Worm (Caenorhabditis elegans) whole organism, mixed stage, embryonic: ENCODE results near the gene C07G2.5.

Experiments
- M03D4.4 ChIP-seq: sonication (generic microtip); optimal IDR thresholded peaks from 2 replicates; lab custom pipeline; 2017; ENCODE audit warnings: mild to moderate bottlenecking, missing genetic modification characterization, missing compliant biosample characterization
- bed-3 ChIP-seq: fragments of 200-800 bp; sonication (Bioruptor generic); optimal IDR thresholded peaks from 3 replicates; lab custom pipeline; 2018; ENCODE audit warnings: mild to moderate bottlenecking, missing genetic modification characterization, moderate library complexity, missing compliant biosample characterization
- blmp-1 ChIP-seq: fragments of 150-350 bp; optimal IDR thresholded peaks from 2 replicates; lab custom pipeline; 2014; ENCODE audit warnings: missing biosample characterization, missing genetic modification characterization
- ceh-43 ChIP-seq: fragments of 200-800 bp; sonication (Bioruptor generic); optimal IDR thresholded peaks from 2 replicates; lab custom pipeline; 2018; ENCODE audit warnings: mild to moderate bottlenecking, missing genetic modification characterization, moderate library complexity, missing compliant biosample characterization
- ceh-83 ChIP-seq: fragments of 200-800 bp; sonication (Bioruptor generic); optimal IDR thresholded peaks from 2 replicates; lab custom pipeline; 2018; ENCODE audit warnings: mild to moderate bottlenecking, missing genetic modification characterization, missing compliant biosample characterization
- ces-1 ChIP-seq: fragments of 150-350 bp; optimal IDR thresholded peaks from 2 replicates; lab custom pipeline; 2014; ENCODE audit warnings: missing biosample characterization, missing genetic modification reagents, missing genetic modification characterization
- cnd-1 ChIP-seq: fragments of 200-800 bp; sonication (Bioruptor generic); optimal IDR thresholded peaks from 2 replicates; lab custom pipeline; 2018; ENCODE audit warnings: mild to moderate bottlenecking, missing genetic modification characterization, missing compliant biosample characterization
- drap-1 ChIP-seq: fragments of 200-800 bp; sonication (Bioruptor generic); optimal IDR thresholded peaks from 3 replicates; lab custom pipeline; 2018; ENCODE audit warnings: mild to moderate bottlenecking, missing genetic modification characterization, missing compliant biosample characterization
- elt-1 ChIP-seq: sonication (generic microtip); optimal IDR thresholded peaks from 2 replicates; lab custom pipeline; 2017; ENCODE audit warnings: missing genetic modification characterization, mild to moderate bottlenecking, missing compliant biosample characterization, antibody characterized with exemption, moderate library complexity, borderline replicate concordance; ENCODE audit not compliant: insufficient read depth
- elt-3 ChIP-seq: fragments of 150-350 bp; optimal IDR thresholded peaks from 2 replicates; lab custom pipeline; 2014; ENCODE audit warnings: missing biosample characterization, missing genetic modification characterization
- flh-1 ChIP-seq: fragments of 200-800 bp; sonication (Bioruptor generic); optimal IDR thresholded peaks from 2 replicates; lab custom pipeline; 2018; ENCODE audit warnings: mild to moderate bottlenecking, missing genetic modification characterization, moderate library complexity, missing compliant biosample characterization
- ham-2 ChIP-seq: fragments of 200-800 bp; sonication (Bioruptor generic); optimal IDR thresholded peaks from 2 replicates; lab custom pipeline; 2018; ENCODE audit warnings: mild to moderate bottlenecking, missing genetic modification characterization, missing compliant biosample characterization
- hlh-1 ChIP-seq: fragments of 150-350 bp; optimal IDR thresholded peaks from 2 replicates; lab custom pipeline; 2014; ENCODE audit warnings: missing biosample characterization, missing genetic modification reagents, missing genetic modification characterization
- lin-13 ChIP-seq: fragments of 150-350 bp; optimal IDR thresholded peaks from 2 replicates; lab custom pipeline; 2014; ENCODE audit warnings: missing biosample characterization, missing genetic modification characterization
- lin-32 ChIP-seq: fragments of 200-800 bp; sonication (Bioruptor generic); optimal IDR thresholded peaks from 2 replicates; lab custom pipeline; 2018; ENCODE audit warnings: mild to moderate bottlenecking, missing genetic modification characterization, missing compliant biosample characterization
- lsy-2 ChIP-seq: fragments of 150-350 bp; optimal IDR thresholded peaks from 2 replicates; lab custom pipeline; 2014; ENCODE audit warnings: missing biosample characterization, missing genetic modification characterization
- mab-5 ChIP-seq: fragments of 150-350 bp; optimal IDR thresholded peaks from 2 replicates; lab custom pipeline; 2014; ENCODE audit warnings: missing biosample characterization, missing genetic modification characterization
- mep-1 ChIP-seq: fragments of 150-350 bp; optimal IDR thresholded peaks from 2 replicates; lab custom pipeline; 2017; ENCODE audit warnings: missing biosample characterization, missing genetic modification reagents, missing genetic modification characterization, inconsistent platforms
- mls-2 ChIP-seq: sonication (generic microtip); optimal IDR thresholded peaks from 2 replicates; lab custom pipeline; 2016; ENCODE audit warnings: mild to moderate bottlenecking, missing genetic modification characterization, moderate library complexity, missing compliant biosample characterization
- nhr-12 ChIP-seq: fragments of 150-350 bp; optimal IDR thresholded peaks from 2 replicates; lab custom pipeline; 2014; ENCODE audit warnings: missing biosample characterization, missing genetic modification characterization
- nhr-2 ChIP-seq: fragments of 150-350 bp; optimal IDR thresholded peaks from 2 replicates; lab custom pipeline; 2014; ENCODE audit warnings: missing biosample characterization, missing genetic modification characterization
- nhr-28 ChIP-seq: fragments of 150-350 bp; optimal IDR thresholded peaks from 2 replicates; lab custom pipeline; 2014; ENCODE audit warnings: missing biosample characterization, missing genetic modification characterization
- snpc-4 ChIP-seq: fragments of 150-350 bp; optimal IDR thresholded peaks from 2 replicates; lab custom pipeline; 2014; ENCODE audit warnings: missing biosample characterization, missing genetic modification characterization
- tbx-8 ChIP-seq: fragments of 200-800 bp; sonication (Bioruptor generic); optimal IDR thresholded peaks from 2 replicates; lab custom pipeline; 2018; ENCODE audit warnings: mild to moderate bottlenecking, missing genetic modification characterization, moderate library complexity, missing compliant biosample characterization
- unc-120 ChIP-seq: sonication (generic microtip); optimal IDR thresholded peaks from 2 replicates; lab custom pipeline; 2017; ENCODE audit warnings: missing genetic modification characterization, missing compliant biosample characterization; ENCODE audit not compliant: poor library complexity, severe bottlenecking
- unc-39 ChIP-seq: fragments of 150-350 bp; optimal IDR thresholded peaks from 2 replicates; lab custom pipeline; 2014; ENCODE audit warnings: missing biosample characterization, missing genetic modification characterization
- unc-62 ChIP-seq: fragments of 150-350 bp; optimal IDR thresholded peaks from 2 replicates; lab custom pipeline; 2014; ENCODE audit warnings: missing biosample characterization, missing genetic modification reagents, missing genetic modification characterization
- zip-8 ChIP-seq: fragments of 150-350 bp; optimal IDR thresholded peaks from 2 replicates; lab custom pipeline; 2014; ENCODE audit warnings: missing biosample characterization, missing genetic modification characterization
- ztf-11 ChIP-seq: fragments of 150-350 bp; optimal IDR thresholded peaks from 2 replicates; lab custom pipeline; 2014; ENCODE audit warnings: missing biosample characterization, missing genetic modification characterization

The C07G2.5 gene

ce11 chrIII:4468812-4469211, 30.0 kb downstream of the C07G2.5 start, which contains the start of gene mstr-2:
TSS of gene mstr-2 (plus strand) at chrIII:4469112.
- TF ChIP-seq nhr-2 (peak; percentile 25), ztf-11 (no peak)
- TF ChIP-seq, all 35 proteins: peak for 1

ce11 chrIII:4468390-4468789, 30.4 kb downstream of the C07G2.5 start:
- no peak for TF ChIP-seq lin-32 (GFP tag; lab: Kevin White, UChicago)
- no peak for TF ChIP-seq lin-13
- no peak for TF ChIP-seq ceh-43

ce11 chrIII:4467277-4467676, 31.6 kb downstream of the C07G2.5 start, which contains the start of gene ndg-4:
TSS of gene ndg-4 (minus strand) at chrIII:4467377.
- TF ChIP-seq lin-13: no peak
- no peak for TF ChIP-seq ces-1 (GFP tag; lab: Kevin White, UChicago)
- no peak for TF ChIP-seq elt-3
- TF ChIP-seq drap-1 (GFP tag; lab: Kevin White, UChicago): no peak
- TF ChIP-seq unc-62 (GFP tag; lab: Kevin White, UChicago): no peak
- TF ChIP-seq ceh-43: no peak
- TF ChIP-seq M03D4.4: no peak
- no peak for TF ChIP-seq lin-32 (GFP tag; lab: Kevin White, UChicago)
- TF ChIP-seq mls-2 (tag; lab: Kevin White, UChicago): no peak
- TF ChIP-seq hlh-1: no peak
- TF ChIP-seq ceh-83 (GFP tag; lab: Kevin White, UChicago): no peak
- no peak for TF ChIP-seq flh-1 (GFP tag; lab: Kevin White, UChicago)
- no peak for TF ChIP-seq nhr-28 (tag; lab: Kevin White, UChicago)
- TF ChIP-seq nhr-12 (tag; lab: Kevin White, UChicago): no peak
- no peak for TF ChIP-seq nhr-2
- TF ChIP-seq cnd-1 (tag; lab: Kevin White, UChicago): no peak

ce11 chrIII:4461337-4461736, 37.5 kb downstream of the C07G2.5 start:
- TF ChIP-seq mab-5: no peak
- TF ChIP-seq nhr-2: peak; percentile 93
- TF ChIP-seq ces-1 (GFP tag; lab: Kevin White, UChicago): no peak
- TF ChIP-seq ceh-43: peak; percentile 87
- TF ChIP-seq unc-120: no peak
- TF ChIP-seq lin-13: no peak
- peak; percentile 91 for TF ChIP-seq lin-32 (GFP tag; lab: Kevin White, UChicago)
- no peak for TF ChIP-seq ham-2
- no peak for TF ChIP-seq unc-39 (tag; lab: Kevin White, UChicago)
- peak; percentile 32 for TF ChIP-seq mls-2 (tag; lab: Kevin White, UChicago)

ce11 chrIII:4460242-4460641, 38.6 kb downstream of the C07G2.5 start:
- no peak for TF ChIP-seq mls-2 (tag; lab: Kevin White, UChicago)
- no peak for TF ChIP-seq unc-39 (tag; lab: Kevin White, UChicago)
- TF ChIP-seq tbx-8 (GFP tag; lab: Kevin White, UChicago): no peak

- no peak for TF ChIP-seq elt-3
- peak; percentile 51 for TF ChIP-seq lsy-2
- TF ChIP-seq unc-39 (tag; lab: Kevin White, UChicago): no peak
- peak; percentile 96 for TF ChIP-seq ceh-43
- TF ChIP-seq, all 35 proteins: peak for 2
These were observed 42.3 kb downstream of the C07G2.5 start for ce11 chrIII:4456579-4456978.

ce11 chrIII:4454919-4455318, 43.9 kb downstream of the C07G2.5 start:
- TF ChIP-seq lin-32 (GFP tag; lab: Kevin White, UChicago) (peak; percentile 52), hlh-1 (no peak), lsy-2 (no peak), bed-3 (GFP tag; lab: Kevin White, UChicago) (no peak), cnd-1 (tag; lab: Kevin White, UChicago) (peak; percentile 7), zip-8 (peak; percentile 4), elt-1 (tag; lab: Kevin White, UChicago) (no peak), tbx-8 (GFP tag; lab: Kevin White, UChicago) (no peak), ztf-11 (no peak), ces-1 (GFP tag; lab: Kevin White, UChicago) (no peak), ceh-83 (GFP tag; lab: Kevin White, UChicago) (no peak), ceh-43 (peak; percentile 62), snpc-4 (no peak), nhr-2 (peak; percentile 17), mab-5 (no peak), ham-2 (no peak), blmp-1 (tag; lab: Kevin White, UChicago) (no peak), mep-1 (tag; lab: Kevin White, UChicago) (no peak)
